Worm (Caenorhabditis elegans) whole organism, late embryonic: ENCODE results near the gene ZK1055.2.

ENCODE experiments used
- ceh-2 ChIP-seq: sonication (generic microtip); optimal IDR thresholded peaks from 2 replicates; lab custom pipeline; 2016; ENCODE audit warnings: missing genotype, missing genetic modification characterization, missing compliant biosample characterization
- ceh-9 ChIP-seq: sonication (generic microtip); optimal IDR thresholded peaks from 2 replicates; lab custom pipeline; 2016; ENCODE audit warnings: mild to moderate bottlenecking, missing genetic modification characterization, inconsistent platforms, missing compliant biosample characterization
- hlh-13 ChIP-seq: fragments of 200-800 bp; sonication (Bioruptor generic); optimal IDR thresholded peaks from 2 replicates; lab custom pipeline; 2018; ENCODE audit warnings: mild to moderate bottlenecking, missing genetic modification characterization, missing compliant biosample characterization
- madf-2 ChIP-seq: sonication (generic microtip); optimal IDR thresholded peaks from 2 replicates; lab custom pipeline; 2017; ENCODE audit warnings: missing genetic modification characterization, missing compliant biosample characterization
- sdc-2 ChIP-seq: sonication (generic microtip); optimal IDR thresholded peaks from 2 replicates; lab custom pipeline; 2016; ENCODE audit warnings: missing genotype, missing genetic modification characterization, missing compliant biosample characterization

ce11 chrV:6606197-6606596 is 15.8 kb downstream of the ZK1055.2 start:
- TF ChIP-seq hlh-13 (no peak), ceh-2 (tag; lab: Kevin White, UChicago) (no peak), sdc-2 (tag; lab: Kevin White, UChicago) (no peak), ceh-9 (tag; lab: Kevin White, UChicago) (no peak), madf-2 (tag; lab: Kevin White, UChicago) (no peak)
